Fruit fly (Drosophila melanogaster): Measurements from ENCODE around the gene Flad2.

DNA sequence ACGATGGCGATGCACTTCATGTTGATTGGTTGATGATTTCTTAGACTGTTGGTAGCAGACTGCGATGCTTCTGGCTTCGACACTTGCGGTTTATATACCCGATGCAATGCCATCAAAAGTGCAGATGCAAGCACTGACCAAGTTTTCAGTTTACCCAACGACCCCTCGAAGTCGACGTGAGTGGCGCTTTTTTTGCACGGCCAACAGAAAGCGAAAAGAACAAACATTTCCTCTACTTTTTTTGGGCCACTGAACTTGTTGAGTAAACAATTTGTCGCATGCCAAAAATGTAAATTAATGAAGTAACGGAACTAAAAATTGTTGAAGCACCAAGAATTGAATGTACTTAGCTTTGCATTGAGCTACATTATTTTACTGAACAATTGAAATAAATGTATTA, 753 bp upstream of the Flad2 start, which contains the start of gene Vm34Ca:
- TF ChIP-seq Met (GFP tag; optimal IDR thresholded peaks at IDR 0.05): no peak
- no peak for TF ChIP-seq fd59A (GFP tag; optimal IDR thresholded peaks at IDR 0.05)
- TF ChIP-seq CG16779 (tag; optimal IDR thresholded peaks at IDR 0.05): no peak
- TF ChIP-seq CG6163 (GFP tag; IDR thresholded peaks at IDR 0.05): no peak
